Worm (Caenorhabditis elegans) whole organism, late embryonic: ENCODE measurements around the gene clec-34.

Source experiments
- K09A11.1 ChIP-seq: sonication (generic microtip); optimal IDR thresholded peaks from 2 replicates; lab custom pipeline; 2017; ENCODE audit warnings: antibody characterized with exemption, mild to moderate bottlenecking, missing genetic modification characterization, missing compliant biosample characterization; ENCODE audit not compliant: insufficient read depth
- ceh-22 ChIP-seq: sonication (generic microtip); optimal IDR thresholded peaks from 2 replicates; lab custom pipeline; 2017; ENCODE audit warnings: missing biosample characterization, missing genetic modification characterization
- ceh-34 ChIP-seq: sonication (generic microtip); optimal IDR thresholded peaks from 2 replicates; lab custom pipeline; 2016; ENCODE audit warnings: mild to moderate bottlenecking, missing genetic modification characterization, missing compliant biosample characterization
- hlh-8 ChIP-seq: sonication (generic microtip); optimal IDR thresholded peaks from 2 replicates; lab custom pipeline; 2016; ENCODE audit warnings: missing genotype, missing genetic modification characterization, missing compliant biosample characterization
- nhr-232 ChIP-seq: sonication (generic microtip); optimal IDR thresholded peaks from 2 replicates; lab custom pipeline; 2016; ENCODE audit warnings: missing genetic modification characterization, missing compliant biosample characterization

ce11 chrV:16778540-16779280 lies 43.1 kb downstream of the clec-34 start:
- TF ChIP-seq ceh-22 (tag; lab: Kevin White, UChicago) (no peak), nhr-232 (tag; lab: Kevin White, UChicago) (no peak), ceh-34 (no peak), K09A11.1 (tag; lab: Kevin White, UChicago) (no peak), hlh-8 (no peak)
